Fruit fly (Drosophila melanogaster) whole organism, embryonic: ENCODE results near the gene CG32668.

Experiments
- Antp ChIP-seq: fragments of 200-800 bp; sonication (Bioruptor generic); optimal IDR thresholded peaks from 3 replicates; lab custom pipeline; 2016; ENCODE audit warnings: missing biosample characterization, missing genetic modification characterization
- B-H2 ChIP-seq: fragments of 200-800 bp; sonication (Bioruptor generic); optimal IDR thresholded peaks from 2 replicates; lab custom pipeline; 2018; ENCODE audit warnings: missing biosample characterization, mild to moderate bottlenecking, missing genetic modification characterization
- BEAF-32 ChIP-seq: fragments of 200-800 bp; sonication (Bioruptor generic); optimal IDR thresholded peaks from 3 replicates; lab custom pipeline; 2017; ENCODE audit warnings: missing biosample characterization, missing genetic modification characterization, mild to moderate bottlenecking, moderate library complexity, missing genetic modification reagents
- CG11696 ChIP-seq: fragments of 200-800 bp; sonication (Bioruptor generic); IDR thresholded peaks from 2 replicates; pipeline ENCODE4 v1.3.6; 2022; ENCODE audit warnings: missing biosample characterization, missing genetic modification characterization
- CG12236 ChIP-seq: fragments of 200-800 bp; sonication (Bioruptor generic); optimal IDR thresholded peaks from 2 replicates; lab custom pipeline; 2016; ENCODE audit warnings: missing biosample characterization, missing genetic modification characterization
- CG13123 ChIP-seq: fragments of 200-800 bp; sonication (Bioruptor generic); optimal IDR thresholded peaks from 2 replicates; lab custom pipeline; 2016; ENCODE audit warnings: missing biosample characterization, missing genetic modification characterization
- CG15514 ChIP-seq: fragments of 200-800 bp; sonication (Bioruptor generic); optimal IDR thresholded peaks from 3 replicates; lab custom pipeline; 2017; ENCODE audit warnings: missing biosample characterization, missing genetic modification characterization, mild to moderate bottlenecking, moderate library complexity, missing genetic modification reagents
- CG30020 ChIP-seq: fragments of 200-800 bp; optimal IDR thresholded peaks from 2 replicates; lab custom pipeline; 2019; ENCODE audit warnings: missing biosample characterization, mild to moderate bottlenecking, missing genetic modification characterization, moderate library complexity
- CG4820 ChIP-seq: fragments of 200-800 bp; sonication (Bioruptor generic); optimal IDR thresholded peaks from 3 replicates; lab custom pipeline; 2016; ENCODE audit warnings: missing biosample characterization, missing genetic modification characterization
- CG6175 ChIP-seq: fragments of 200-800 bp; sonication (Bioruptor generic); IDR thresholded peaks from 3 replicates; pipeline ENCODE4 v1.3.6; 2022; ENCODE audit warnings: missing biosample characterization, missing genetic modification characterization
- CG6254 ChIP-seq: fragments of 200-800 bp; sonication (Bioruptor generic); optimal IDR thresholded peaks from 3 replicates; lab custom pipeline; 2017; ENCODE audit warnings: mild to moderate bottlenecking, missing biosample characterization, missing genetic modification reagents, missing genetic modification characterization
- CG9437 ChIP-seq: fragments of 200-800 bp; sonication (Bioruptor generic); optimal IDR thresholded peaks from 2 replicates; lab custom pipeline; 2018; ENCODE audit warnings: missing biosample characterization, mild to moderate bottlenecking, missing genetic modification characterization
- CHES-1-like ChIP-seq: fragments of 200-800 bp; sonication (Bioruptor generic); optimal IDR thresholded peaks from 2 replicates; lab custom pipeline; 2016; ENCODE audit warnings: missing biosample characterization, missing genetic modification characterization
- Dad ChIP-seq: fragments of 200-800 bp; sonication (Bioruptor generic); optimal IDR thresholded peaks from 3 replicates; lab custom pipeline; 2016; ENCODE audit warnings: missing biosample characterization, missing genetic modification characterization
- Mad ChIP-seq: fragments of 200-800 bp; sonication (Bioruptor generic); optimal IDR thresholded peaks from 2 replicates; lab custom pipeline; 2016; ENCODE audit warnings: missing biosample characterization, missing genetic modification characterization
- Med ChIP-seq: fragments of 200-800 bp; sonication (Bioruptor generic); peaks from one replicate; lab custom pipeline; 2016; ENCODE audit warnings: missing biosample characterization, missing genetic modification characterization, mild to moderate bottlenecking, inconsistent platforms, moderate library complexity
- Oli ChIP-seq: fragments of 200-800 bp; sonication (Bioruptor generic); optimal IDR thresholded peaks from 2 replicates; lab custom pipeline; 2018; ENCODE audit warnings: missing biosample characterization, mild to moderate bottlenecking, missing genetic modification characterization, moderate library complexity
- Ptx1 ChIP-seq: fragments of 200-800 bp; sonication (Bioruptor generic); IDR thresholded peaks from 2 replicates; pipeline ENCODE4 v1.3.6; 2022; ENCODE audit warnings: missing biosample characterization, missing genetic modification characterization
- Rfx ChIP-seq: fragments of 200-800 bp; sonication (Bioruptor generic); IDR thresholded peaks from 2 replicates; pipeline ENCODE4 v1.3.6; 2022; ENCODE audit warnings: missing biosample characterization, missing genetic modification characterization
- Scr ChIP-seq: fragments of 200-800 bp; sonication (Bioruptor generic); IDR thresholded peaks from 2 replicates; pipeline ENCODE4 v1.3.6; 2022; ENCODE audit warnings: missing biosample characterization, missing genetic modification characterization; ENCODE audit not compliant: partially characterized antibody
- TFAM ChIP-seq: fragments of 200-800 bp; sonication (Bioruptor generic); optimal IDR thresholded peaks from 2 replicates; lab custom pipeline; 2017; ENCODE audit warnings: missing biosample characterization, missing genetic modification characterization, inconsistent platforms
- Taf1 ChIP-seq: fragments of 200-800 bp; sonication (Bioruptor generic); IDR thresholded peaks from 2 replicates; pipeline ENCODE4 v1.3.6; 2022; ENCODE audit warnings: missing biosample characterization, missing genetic modification characterization
- bcd ChIP-seq: fragments of 200-800 bp; sonication (Bioruptor generic); optimal IDR thresholded peaks from 2 replicates; lab custom pipeline; 2017; ENCODE audit warnings: missing biosample characterization, mild to moderate bottlenecking, missing genetic modification characterization
- btn ChIP-seq: fragments of 200-800 bp; sonication (Bioruptor generic); optimal IDR thresholded peaks from 2 replicates; lab custom pipeline; 2016; ENCODE audit warnings: missing biosample characterization, missing genetic modification characterization
- crp ChIP-seq, 2 experiments: fragments of 200-800 bp; sonication (Bioruptor generic); optimal IDR thresholded peaks; 2 replicates in 1 of 2; 3 replicates in 1 of 2; lab custom pipeline; 2017; ENCODE audit warnings: missing biosample characterization in 2 of 2, missing genetic modification characterization in 2 of 2, mild to moderate bottlenecking in 1 of 2, moderate library complexity in 1 of 2
- dm ChIP-seq: fragments of 200-800 bp; sonication (Bioruptor generic); optimal IDR thresholded peaks from 3 replicates; lab custom pipeline; 2016; ENCODE audit warnings: missing biosample characterization, missing genetic modification characterization
- emc ChIP-seq: fragments of 200-800 bp; sonication (Bioruptor generic); optimal IDR thresholded peaks from 2 replicates; lab custom pipeline; 2016; ENCODE audit warnings: missing biosample characterization, missing genetic modification characterization
- fd3F ChIP-seq: fragments of 200-800 bp; sonication (Bioruptor generic); optimal IDR thresholded peaks from 2 replicates; lab custom pipeline; 2018; ENCODE audit warnings: missing biosample characterization, mild to moderate bottlenecking, missing genetic modification characterization, moderate library complexity
- gsb ChIP-seq: fragments of 200-800 bp; sonication (Bioruptor generic); IDR thresholded peaks from 2 replicates; pipeline ENCODE4 v1.3.6; 2022; ENCODE audit warnings: missing biosample characterization, missing genetic modification characterization
- ind ChIP-seq: fragments of 200-800 bp; sonication (Bioruptor generic); optimal IDR thresholded peaks from 3 replicates; lab custom pipeline; 2016; ENCODE audit warnings: missing biosample characterization, missing genetic modification characterization
- kay ChIP-seq: fragments of 200-800 bp; sonication (Bioruptor generic); optimal IDR thresholded peaks from 2 replicates; lab custom pipeline; 2016; ENCODE audit warnings: missing biosample characterization, missing genetic modification characterization
- ken ChIP-seq: fragments of 200-800 bp; sonication (Bioruptor generic); IDR thresholded peaks from 3 replicates; pipeline ENCODE4 v1.3.6; 2022; ENCODE audit warnings: missing biosample characterization, missing genetic modification characterization
- lbe ChIP-seq: fragments of 200-800 bp; sonication (Bioruptor generic); optimal IDR thresholded peaks from 2 replicates; lab custom pipeline; 2016; ENCODE audit warnings: missing biosample characterization, mild to moderate bottlenecking, missing genetic modification characterization
- lmd ChIP-seq: fragments of 200-800 bp; sonication (Bioruptor generic); IDR thresholded peaks from 2 replicates; pipeline ENCODE4 v1.3.6; 2022; ENCODE audit warnings: missing biosample characterization, missing genetic modification characterization
- mld ChIP-seq: fragments of 200-800 bp; sonication (Bioruptor generic); IDR thresholded peaks from 3 replicates; pipeline ENCODE4 v1.3.6; 2022; ENCODE audit warnings: missing biosample characterization, missing genetic modification characterization; ENCODE audit not compliant: partially characterized antibody
- pan ChIP-seq, 4 experiments: fragments of >200 bp in 3 of 4; fragments of 200-800 bp in 1 of 4; sonication (Bioruptor generic) in 1 of 4; optimal IDR thresholded peaks in 3 of 4; IDR thresholded peaks in 1 of 4; 2 replicates each; pipeline versions ENCODE4 v1.3.6 to Lab custom; 2017 to 2022; ENCODE audit warnings: missing biosample characterization in 2 of 4, missing genetic modification characterization in 2 of 4, mixed read lengths in 1 of 4
- pb ChIP-seq: fragments of 200-800 bp; sonication (Bioruptor generic); optimal IDR thresholded peaks from 3 replicates; lab custom pipeline; 2016; ENCODE audit warnings: missing biosample characterization, missing genetic modification characterization
- pfk ChIP-seq: fragments of 200-800 bp; sonication (Bioruptor generic); optimal IDR thresholded peaks from 2 replicates; lab custom pipeline; 2018; ENCODE audit warnings: missing biosample characterization, mild to moderate bottlenecking, missing genetic modification characterization, moderate library complexity
- phol ChIP-seq: fragments of 200-800 bp; sonication (Bioruptor generic); optimal IDR thresholded peaks from 3 replicates; lab custom pipeline; 2018; ENCODE audit warnings: missing biosample characterization, mild to moderate bottlenecking, missing genetic modification characterization, moderate library complexity
- prd ChIP-seq, 3 experiments: fragments of >200 bp in 2 of 3; fragments of 200-800 bp in 1 of 3; sonication (Bioruptor generic) in 1 of 3; optimal IDR thresholded peaks in 2 of 3; IDR thresholded peaks in 1 of 3; 2 replicates in 2 of 3; 3 replicates in 1 of 3; pipeline versions ENCODE4 v1.3.6 to Lab custom; 2017 to 2022; ENCODE audit warnings: missing biosample characterization in 1 of 3, missing genetic modification characterization in 1 of 3
- row ChIP-seq: fragments of 200-800 bp; sonication (Bioruptor generic); IDR thresholded peaks from 3 replicates; pipeline ENCODE4 v1.3.6; 2022; ENCODE audit warnings: missing biosample characterization, missing genetic modification characterization
- slp2 ChIP-seq: fragments of 200-800 bp; sonication (Bioruptor generic); optimal IDR thresholded peaks from 2 replicates; lab custom pipeline; 2016; ENCODE audit warnings: missing biosample characterization, missing genetic modification characterization
- sna ChIP-seq: fragments of 200-800 bp; sonication (Bioruptor generic); IDR thresholded peaks from 2 replicates; pipeline ENCODE4 v1.3.6; 2022; ENCODE audit warnings: missing biosample characterization, missing genetic modification characterization; ENCODE audit not compliant: partially characterized antibody
- ssp ChIP-seq: fragments of 200-800 bp; sonication (Bioruptor generic); IDR thresholded peaks from 2 replicates; pipeline ENCODE4 v1.3.6; 2022; ENCODE audit warnings: missing biosample characterization, missing genetic modification characterization
- tap ChIP-seq: fragments of 200-800 bp; optimal IDR thresholded peaks from 3 replicates; lab custom pipeline; 2019; ENCODE audit warnings: missing biosample characterization, mild to moderate bottlenecking, missing genetic modification characterization, moderate library complexity
- tll ChIP-seq, 2 experiments: fragments of 200-800 bp in 1 of 2; fragments of >200 bp in 1 of 2; sonication (Bioruptor generic) in 1 of 2; optimal IDR thresholded peaks; 2 replicates each; lab custom pipeline; 2017 to 2019; ENCODE audit warnings: missing biosample characterization in 2 of 2, missing genetic modification characterization in 2 of 2, mild to moderate bottlenecking in 1 of 2, moderate library complexity in 1 of 2
- trem ChIP-seq: fragments of 200-800 bp; optimal IDR thresholded peaks from 3 replicates; lab custom pipeline; 2019; ENCODE audit warnings: missing biosample characterization, mild to moderate bottlenecking, missing genetic modification characterization, moderate library complexity
- z ChIP-seq: fragments of 200-800 bp; sonication (Bioruptor generic); IDR thresholded peaks from 3 replicates; pipeline ENCODE4 v1.3.6; 2022; ENCODE audit warnings: missing biosample characterization, missing genetic modification characterization
- zen ChIP-seq: fragments of 200-800 bp; sonication (Bioruptor generic); optimal IDR thresholded peaks from 3 replicates; lab custom pipeline; 2018; ENCODE audit warnings: missing biosample characterization, mild to moderate bottlenecking, missing genetic modification characterization, moderate library complexity
- zfh1 ChIP-seq: fragments of 200-800 bp; sonication (Bioruptor generic); IDR thresholded peaks from 3 replicates; pipeline ENCODE4 v1.3.6; 2022; ENCODE audit warnings: missing biosample characterization, missing genetic modification characterization

Gene CG32668

dm6 chrX:11149201-11149600 lies 10.4 kb downstream of the CG32668 start, which contains the start of gene Lint-1 (continued):
- TF ChIP-seq CG4820 (GFP tag; lab: Kevin White, UChicago) = no peak
- 0 out of 2 replicates have a peak, but pooled peaks have one; percentile 33 for TF ChIP-seq Rfx (GFP tag; lab: Robert Waterston, UW)
- TF ChIP-seq btn (GFP tag; lab: Kevin White, UChicago) = no peak
- TF ChIP-seq CG11696 (GFP tag; lab: Robert Waterston, UW) = no peak
- TF ChIP-seq ind (GFP tag; lab: Kevin White, UChicago) = peak; percentile 10
- no peak for TF ChIP-seq fd3F (GFP tag; lab: Kevin White, UChicago)
- TF ChIP-seq B-H2 = no peak
- no peak for TF ChIP-seq lbe (GFP tag; lab: Kevin White, UChicago)
- TF ChIP-seq mld = no peak
- peak; percentile 32 for TF ChIP-seq dm
- peak; percentile 26; the same call in 1 of the 3 replicates for TF ChIP-seq zfh1
- TF ChIP-seq z (GFP tag; lab: Robert Waterston, UW) = no peak
- TF ChIP-seq BEAF-32 = peak; percentile 37
- TF ChIP-seq Mad (GFP tag; lab: Kevin White, UChicago) = peak; percentile 11
- TF ChIP-seq Oli (tag; lab: Kevin White, UChicago) = no peak
- TF ChIP-seq gsb (GFP tag; lab: Robert Waterston, UW) = no peak
- TF ChIP-seq CG6175 = no peak
- peak; percentile 68 for TF ChIP-seq CG30020
- TF ChIP-seq ken (GFP tag; lab: Robert Waterston, UW) = no peak
- TF ChIP-seq phol (tag; lab: Kevin White, UChicago) = peak; percentile 11
- TF ChIP-seq CG15514 (GFP tag; lab: Kevin White, UChicago) = peak; percentile 20
- TF ChIP-seq TFAM (GFP tag; lab: Kevin White, UChicago) = no peak
- TF ChIP-seq bcd (GFP tag; lab: Kevin White, UChicago) = no peak
- TF ChIP-seq row (GFP tag; lab: Robert Waterston, UW) = peak; percentile 56
- TF ChIP-seq Scr (GFP tag; lab: Robert Waterston, UW) = peak; percentile 37
- TF ChIP-seq sna (GFP tag; lab: Robert Waterston, UW) = no peak
- no peak for TF ChIP-seq CG12236 (GFP tag; lab: Kevin White, UChicago)
- peak; percentile 74 for TF ChIP-seq Med (GFP tag; lab: Kevin White, UChicago)
- peak; percentile 14 for TF ChIP-seq Antp
- TF ChIP-seq CHES-1-like = no peak
- TF ChIP-seq CG9437 = no peak
- TF ChIP-seq tll (GFP tag; optimal IDR thresholded peaks at IDR 0.05; lab: Kevin White, UChicago) = no peak
- no peak for TF ChIP-seq CG13123
- TF ChIP-seq pan (optimal IDR thresholded peaks at IDR 0.05; lab: Kevin White, UChicago) = no peak
- peak in 1 of 2 experiments; percentile 45 for TF ChIP-seq pan (GFP tag; optimal IDR thresholded peaks at IDR 0.05 in 1 of 2, IDR thresholded peaks at IDR 0.05 in 1 of 2)
- peak; percentile 20; the same call in 1 of the 2 replicates for TF ChIP-seq lmd (GFP tag; lab: Robert Waterston, UW)
- no peak for TF ChIP-seq emc (GFP tag; lab: Kevin White, UChicago)
- no peak for TF ChIP-seq Taf1 (GFP tag; lab: Robert Waterston, UW)
- TF ChIP-seq crp (GFP tag; optimal IDR thresholded peaks at IDR 0.05; lab: Kevin White, UChicago) = no peak
- peak; percentile 85 for TF ChIP-seq pfk (GFP tag; lab: Kevin White, UChicago)
- TF ChIP-seq Ptx1 (GFP tag; lab: Robert Waterston, UW) = peak; percentile 41; the same call in 1 of the 2 replicates
- no peak for TF ChIP-seq CG6254 (GFP tag; lab: Kevin White, UChicago)
- TF ChIP-seq trem = no peak
- TF ChIP-seq kay (GFP tag; lab: Kevin White, UChicago) = no peak
- TF ChIP-seq ssp = peak; percentile 39
- no peak for TF ChIP-seq Dad
- TF ChIP-seq prd (optimal IDR thresholded peaks at IDR 0.05; lab: Kevin White, UChicago) = no peak
- TF ChIP-seq prd (GFP tag; IDR thresholded peaks at IDR 0.05; lab: Robert Waterston, UW) = peak; percentile 46; the same call in 1 of the 3 replicates
- TF ChIP-seq pb (GFP tag; lab: Kevin White, UChicago) = no peak
- TF ChIP-seq zen (tag; lab: Kevin White, UChicago) = no peak
- TF ChIP-seq slp2 (GFP tag; lab: Kevin White, UChicago) = no peak
- no peak for TF ChIP-seq tap (tag; lab: Kevin White, UChicago)
